Worm (Caenorhabditis elegans): ENCODE results near the gene lat-1.

- TF ChIP-seq daf-12 (tag; optimal IDR thresholded peaks at IDR 0.05) = no peak
- TF ChIP-seq ztf-11 (tag; optimal IDR thresholded peaks at IDR 0.05) = no peak
- TF ChIP-seq skn-1 (tag; optimal IDR thresholded peaks at IDR 0.05) = no peak
- TF ChIP-seq ama-1 (optimal IDR thresholded peaks at IDR 0.05) = no peak
- no peak for TF ChIP-seq unc-62 (GFP tag; optimal IDR thresholded peaks at IDR 0.05)
- TF ChIP-seq snpc-4 (tag; optimal IDR thresholded peaks at IDR 0.05) = no peak
- TF ChIP-seq ZK546.5 (tag; optimal IDR thresholded peaks at IDR 0.05) = no peak
- no peak for TF ChIP-seq R02D3.7 (tag; optimal IDR thresholded peaks at IDR 0.05)
- no peak for TF ChIP-seq nhr-77 (tag; optimal IDR thresholded peaks at IDR 0.05)
- no peak for TF ChIP-seq fkh-2 (tag; optimal IDR thresholded peaks at IDR 0.05)
- TF ChIP-seq lin-15B (tag; optimal IDR thresholded peaks at IDR 0.05) = no peak
These were observed 37.0 kb upstream of the lat-1 start, which contains the start of gene snb-6 for ce11 chrII:8859596-8859995.
